Worm (Caenorhabditis elegans) whole organism, late embryonic: ENCODE measurements around the gene oops-1.

Experiments
- unc-42 ChIP-seq: sonication (generic microtip); optimal IDR thresholded peaks from 2 replicates; lab custom pipeline; 2016; ENCODE audit warnings: missing genotype, missing genetic modification characterization, missing compliant biosample characterization
- unc-86 ChIP-seq: sonication (generic microtip); optimal IDR thresholded peaks from 2 replicates; lab custom pipeline; 2016; ENCODE audit warnings: missing genetic modification characterization, missing compliant biosample characterization

DNA sequence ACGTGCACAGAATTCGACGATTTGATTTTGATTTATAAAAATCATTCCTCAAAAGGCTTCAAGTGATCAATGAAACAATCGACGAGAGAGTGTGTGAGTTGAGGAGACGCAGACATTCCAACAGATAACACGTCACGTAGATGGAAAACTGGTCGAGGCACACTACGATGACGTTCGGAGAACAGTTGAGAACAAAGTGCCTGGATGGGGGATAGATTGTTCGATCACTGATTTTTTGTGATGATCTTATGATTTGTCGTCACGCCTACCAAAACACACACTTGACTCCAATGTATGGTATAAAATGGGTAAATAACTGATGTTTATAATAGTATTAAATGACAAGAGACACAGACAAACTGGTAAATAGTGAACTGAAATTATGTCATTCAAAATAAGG, 35.6 kb downstream of the oops-1 start:
- TF ChIP-seq unc-86 (tag; lab: Kevin White, UChicago) = no peak
- TF ChIP-seq unc-42 = no peak
